Fruit fly (Drosophila melanogaster): ENCODE measurements around the gene CG1764.
A peak's percentile ranks its signal among the peaks of the same experiment; 100 is the strongest.

Gene CG1764

dm6 chrX:13325310-13325709 is 23.1 kb upstream of the CG1764 start (continued):
- TF ChIP-seq CG8119 (GFP tag; IDR thresholded peaks at IDR 0.05) (peak; percentile 35; the same call in 1 of the 3 replicates), esn (GFP tag; optimal IDR thresholded peaks at IDR 0.05) (peak; percentile 40), CG11762 (GFP tag; optimal IDR thresholded peaks at IDR 0.05; ENCODE audit: insufficient read depth) (no peak), achi (GFP tag; optimal IDR thresholded peaks at IDR 0.05) (no peak), lz (GFP tag; optimal IDR thresholded peaks at IDR 0.05) (peak; percentile 47), Lpt (GFP tag; optimal IDR thresholded peaks at IDR 0.05) (no peak), CG6163 (GFP tag; IDR thresholded peaks at IDR 0.05) (peak; percentile 31; the same call in 1 of the 3 replicates), Sox14 (GFP tag; optimal IDR thresholded peaks at IDR 0.05) (no peak), cyc (GFP tag; optimal IDR thresholded peaks at IDR 0.05) (peak; percentile 29), Gug (GFP tag; IDR thresholded peaks at IDR 0.05) (no peak), CG11294 (GFP tag; IDR thresholded peaks at IDR 0.05) (no peak), Hr38 (GFP tag; optimal IDR thresholded peaks at IDR 0.05) (no peak), OdsH (GFP tag; optimal IDR thresholded peaks at IDR 0.05) (peak; percentile 7), Smox (GFP tag; optimal IDR thresholded peaks at IDR 0.05) (peak; percentile 17), CG6792 (GFP tag; optimal IDR thresholded peaks at IDR 0.05) (no peak), dac (GFP tag; optimal IDR thresholded peaks at IDR 0.05) (no peak), Hr39 (GFP tag; optimal IDR thresholded peaks at IDR 0.05) (peak; percentile 51), spab (GFP tag; optimal IDR thresholded peaks at IDR 0.05) (no peak), Sox15 (GFP tag; optimal IDR thresholded peaks at IDR 0.05) (peak; percentile 2), svp (GFP tag) (peak; percentile 80), CG3919 (GFP tag; optimal IDR thresholded peaks at IDR 0.05) (no peak)

dm6 chrX:13323526-13323925 is 21.3 kb upstream of the CG1764 start:
- TF ChIP-seq Lpt (GFP tag; optimal IDR thresholded peaks at IDR 0.05), result no peak
- peak; percentile 77 for TF ChIP-seq fkh (GFP tag; optimal IDR thresholded peaks at IDR 0.05)
- no peak for TF ChIP-seq Met (GFP tag; optimal IDR thresholded peaks at IDR 0.05)

dm6 chrX:13323114-13323513 is 20.9 kb upstream of the CG1764 start:
- TF ChIP-seq CG3032 (tag; optimal IDR thresholded peaks at IDR 0.05), result no peak
- peak; percentile 76 for TF ChIP-seq Sox102F (GFP tag; optimal IDR thresholded peaks at IDR 0.05)
- TF ChIP-seq acj6 (GFP tag; optimal IDR thresholded peaks at IDR 0.05), result peak; percentile 42
- TF ChIP-seq svp (GFP tag), result peak; percentile 81
- TF ChIP-seq CG11902 (GFP tag; optimal IDR thresholded peaks at IDR 0.05), result peak; percentile 49
- TF ChIP-seq Hr4 (GFP tag; optimal IDR thresholded peaks at IDR 0.05), result peak; percentile 65
- peak; percentile 8; the same call in 1 of the 2 replicates for TF ChIP-seq CG11294 (GFP tag; IDR thresholded peaks at IDR 0.05)
- TF ChIP-seq CG3919 (GFP tag; optimal IDR thresholded peaks at IDR 0.05), result peak; percentile 44
- peak; percentile 43 for TF ChIP-seq Eip75B (GFP tag; optimal IDR thresholded peaks at IDR 0.05)
- peak; percentile 66 for TF ChIP-seq CG6792 (GFP tag; optimal IDR thresholded peaks at IDR 0.05)
- TF ChIP-seq CG15336 (GFP tag; IDR thresholded peaks at IDR 0.05), result peak; percentile 67
- TF ChIP-seq Sox15 (GFP tag; optimal IDR thresholded peaks at IDR 0.05), result peak; percentile 54
- TF ChIP-seq Eip78C (GFP tag), result peak; percentile 87
- peak; percentile 54 for TF ChIP-seq net (GFP tag; optimal IDR thresholded peaks at IDR 0.05)
- peak in 1 of 2 experiments; percentile 48 for TF ChIP-seq salr (GFP tag; optimal IDR thresholded peaks at IDR 0.05)
- TF ChIP-seq CG10631 (GFP tag; optimal IDR thresholded peaks at IDR 0.05), result peak; percentile 55
- peak; percentile 64 for TF ChIP-seq Sox14 (GFP tag; optimal IDR thresholded peaks at IDR 0.05)
- TF ChIP-seq Lpt (GFP tag; optimal IDR thresholded peaks at IDR 0.05), result peak; percentile 37
- peak; percentile 44 for TF ChIP-seq CG8319 (GFP tag; optimal IDR thresholded peaks at IDR 0.05)
- TF ChIP-seq dsx (GFP tag; optimal IDR thresholded peaks at IDR 0.05; ENCODE audit: poor library complexity, severe bottlenecking), result no peak
- peak; percentile 54 for TF ChIP-seq CG8632 (GFP tag; optimal IDR thresholded peaks at IDR 0.05)
- peak; percentile 72 for TF ChIP-seq CG34406 (GFP tag; optimal IDR thresholded peaks at IDR 0.05)
- peak; percentile 81 for TF ChIP-seq CG31627 (GFP tag; optimal IDR thresholded peaks at IDR 0.05)
- TF ChIP-seq CG32006 (GFP tag; optimal IDR thresholded peaks at IDR 0.05), result peak; percentile 69
- peak; percentile 24 for TF ChIP-seq CG7368 (GFP tag; optimal IDR thresholded peaks at IDR 0.05)
- no peak for TF ChIP-seq dac (GFP tag; optimal IDR thresholded peaks at IDR 0.05)
- TF ChIP-seq ss (GFP tag; optimal IDR thresholded peaks at IDR 0.05), result no peak
- TF ChIP-seq Ets96B (tag; optimal IDR thresholded peaks at IDR 0.05), result no peak
- peak; percentile 52 for TF ChIP-seq CG4318 (GFP tag; optimal IDR thresholded peaks at IDR 0.05)
- peak; percentile 4 for TF ChIP-seq CG11762 (GFP tag; optimal IDR thresholded peaks at IDR 0.05; ENCODE audit: insufficient read depth)
- TF ChIP-seq Eip93F (GFP tag; optimal IDR thresholded peaks at IDR 0.05), result no peak
- TF ChIP-seq spab (GFP tag; optimal IDR thresholded peaks at IDR 0.05), result no peak
- peak; percentile 54 for TF ChIP-seq eg (GFP tag; IDR thresholded peaks at IDR 0.05)
- TF ChIP-seq fd59A (GFP tag; optimal IDR thresholded peaks at IDR 0.05), result no peak
- peak; percentile 83 for TF ChIP-seq topi (GFP tag; optimal IDR thresholded peaks at IDR 0.05)
